Worm (Caenorhabditis elegans): ENCODE data around the gene cox-6A.
A peak's percentile ranks its signal among the peaks of the same experiment; 100 is the strongest.
"Not testable (repeated sequence)": the region's sequence is repeated elsewhere in the genome, so short reads cannot be mapped to it uniquely, and the experiment has no call there.

cox-6A gene

DNA sequence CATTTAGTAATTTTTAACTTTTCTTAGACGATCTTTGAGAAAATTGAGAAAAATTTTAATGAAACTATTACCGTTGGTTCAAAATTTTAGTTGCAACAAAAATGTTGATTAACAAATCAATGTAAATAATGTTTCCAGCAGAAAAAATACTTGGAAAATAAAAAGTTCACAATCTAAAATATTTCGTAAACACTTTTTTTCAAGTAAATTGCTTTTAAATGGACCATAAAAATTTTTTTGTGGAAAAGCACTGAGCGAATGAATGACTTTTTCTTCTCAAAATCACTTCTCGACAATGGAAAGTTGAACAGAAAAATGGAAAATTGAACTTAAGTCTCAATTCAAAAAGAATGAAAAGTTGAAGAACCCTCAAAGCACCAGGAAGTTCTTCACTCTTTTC, 28.0 kb upstream of the cox-6A start, which contains the start of gene C45G9.8:
C45G9.8 (minus strand) TSS at position 101 of the 400 bp plus-strand sequence.
- TF ChIP-seq cnd-1 (tag; optimal IDR thresholded peaks at IDR 0.05) = no peak
- no peak for TF ChIP-seq ceh-39 (tag; optimal IDR thresholded peaks at IDR 0.05)
- TF ChIP-seq drap-1 (GFP tag; optimal IDR thresholded peaks at IDR 0.05) = no peak
- TF ChIP-seq blmp-1 (tag; optimal IDR thresholded peaks at IDR 0.05) = no peak
- no peak for TF ChIP-seq mep-1 (tag; optimal IDR thresholded peaks at IDR 0.05)
- no peak for TF ChIP-seq M03D4.4 (tag; optimal IDR thresholded peaks at IDR 0.05)
- no peak for TF ChIP-seq mab-5 (tag; optimal IDR thresholded peaks at IDR 0.05)
- no peak for TF ChIP-seq nhr-12 (tag; optimal IDR thresholded peaks at IDR 0.05)
- no peak for TF ChIP-seq flh-1 (GFP tag; optimal IDR thresholded peaks at IDR 0.05)
- TF ChIP-seq bed-3 (GFP tag; optimal IDR thresholded peaks at IDR 0.05) = no peak
- no peak for TF ChIP-seq unc-62 (GFP tag; optimal IDR thresholded peaks at IDR 0.05)
- no peak for TF ChIP-seq lin-32 (GFP tag; optimal IDR thresholded peaks at IDR 0.05)
- TF ChIP-seq elt-3 (tag; optimal IDR thresholded peaks at IDR 0.05) = no peak
- no peak for TF ChIP-seq nhr-2 (tag; optimal IDR thresholded peaks at IDR 0.05)
- TF ChIP-seq pha-4 (tag; optimal IDR thresholded peaks at IDR 0.05) = no peak

DNA sequence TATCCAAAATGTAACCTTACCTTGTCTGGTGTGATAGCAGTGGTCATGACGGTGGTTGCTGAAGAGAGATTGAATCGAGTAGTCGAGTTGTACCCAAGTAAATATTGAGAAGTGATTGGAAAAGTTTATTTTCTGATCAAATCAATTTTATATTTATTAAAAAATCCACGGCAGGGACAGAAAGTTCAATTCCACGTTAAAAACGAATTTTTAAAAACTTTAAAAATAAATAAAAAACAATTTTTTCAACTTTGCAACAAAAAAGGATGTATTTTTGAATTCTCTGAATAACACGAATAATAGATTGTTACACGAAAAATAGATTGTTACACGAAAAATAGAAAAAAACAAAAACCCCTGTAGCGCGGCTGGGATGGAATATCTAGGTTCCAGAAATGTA, 25.8 kb upstream of the cox-6A start, which contains the start of gene C45G9.9:
C45G9.9 (minus strand) TSS at position 101 of the 400 bp plus-strand sequence.
- not testable (repeated sequence) for TF ChIP-seq nhr-28, sptf-1, lsy-2 (tag; optimal IDR thresholded peaks at IDR 0.05)

DNA sequence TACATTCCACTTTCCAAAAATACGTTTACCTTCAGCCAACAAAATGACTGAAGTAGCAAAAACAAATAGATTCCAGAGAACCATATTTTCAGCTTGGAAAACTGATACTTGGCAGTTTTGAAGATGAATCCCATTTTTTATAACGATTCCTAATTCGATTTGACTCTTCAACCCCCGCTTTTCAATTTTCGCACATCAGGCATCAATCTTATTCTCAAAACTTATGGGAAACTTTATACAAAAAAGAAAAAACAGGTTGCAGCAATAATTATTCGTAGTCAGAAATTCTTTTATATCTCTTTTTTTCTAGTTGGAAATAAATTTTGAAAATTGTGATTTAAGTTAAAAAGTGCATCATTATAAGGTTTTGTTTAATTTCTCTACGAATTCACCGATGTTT, 19.7 kb upstream of the cox-6A start, which contains the start of gene C45G9.10:
C45G9.10 (minus strand) TSS at position 101 of the 400 bp plus-strand sequence.
- TF ChIP-seq nhr-237 (tag; optimal IDR thresholded peaks at IDR 0.05) = no peak

DNA sequence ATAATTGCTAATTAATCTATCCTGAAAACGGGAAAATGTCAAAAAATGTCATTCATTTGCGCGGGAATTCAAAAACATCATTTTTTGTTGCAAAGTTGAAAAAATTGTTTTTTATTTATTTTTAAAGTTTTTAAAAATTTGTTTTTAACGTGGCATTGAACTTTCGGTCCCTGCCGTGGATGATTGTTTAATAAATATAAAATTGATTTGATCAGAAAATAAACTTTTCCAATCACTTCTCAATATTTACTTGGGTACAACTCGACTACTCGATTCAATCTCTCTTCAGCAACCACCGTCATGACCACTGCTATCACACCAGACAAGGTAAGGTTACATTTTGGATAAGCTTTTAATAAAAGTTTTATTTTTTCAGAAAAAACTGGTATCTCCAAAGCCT, 19.1 kb upstream of the cox-6A start, which contains the start of gene C45G9.4:
C45G9.4 (plus strand) TSS at position 301 of the 400 bp plus-strand sequence.
- not testable (repeated sequence) for TF ChIP-seq ces-1 (GFP tag; optimal IDR thresholded peaks at IDR 0.05); sem-2 (GFP tag; optimal IDR thresholded peaks at IDR 0.05); mls-2 (tag; optimal IDR thresholded peaks at IDR 0.05)

DNA sequence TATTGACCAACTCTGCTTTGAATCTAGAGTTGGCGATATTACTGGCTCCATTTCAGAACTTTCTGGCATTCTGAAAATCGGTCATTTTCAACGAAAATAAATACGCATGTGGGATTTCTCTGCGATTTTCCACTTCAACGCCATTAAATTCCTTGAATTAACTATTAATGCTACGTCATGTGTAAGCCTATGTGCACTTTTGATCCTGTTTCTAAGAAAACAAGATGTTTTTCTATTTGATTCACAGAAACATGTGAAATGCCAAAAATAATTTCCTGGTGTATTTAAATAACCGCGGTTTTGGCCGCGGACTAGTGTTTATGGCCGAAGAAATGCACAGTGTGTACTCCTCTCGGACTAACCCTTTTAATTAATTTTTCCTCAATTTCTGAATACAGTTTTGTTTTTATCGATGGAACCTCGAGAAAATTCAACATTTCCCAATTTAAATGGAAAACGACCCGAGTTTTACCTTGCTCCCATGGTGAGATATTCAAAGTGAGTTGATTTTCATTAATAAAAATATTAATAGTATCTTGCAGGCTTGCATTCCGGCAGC, 12.8 kb upstream of the cox-6A start, which contains the start of the genes C45G9.11 and C45G9.2:
C45G9.11 (minus strand) TSS at position 51 of the 559 bp plus-strand sequence.
C45G9.2 (plus strand) TSS at position 392 of the 559 bp plus-strand sequence.
- TF ChIP-seq blmp-1 (tag; optimal IDR thresholded peaks at IDR 0.05) = no peak
- TF ChIP-seq nhr-237 (tag; optimal IDR thresholded peaks at IDR 0.05) = no peak
- no peak for TF ChIP-seq nhr-76 (tag; optimal IDR thresholded peaks at IDR 0.05)
- TF ChIP-seq nhr-12 (tag; optimal IDR thresholded peaks at IDR 0.05) = no peak
- no peak for TF ChIP-seq sptf-1 (tag; optimal IDR thresholded peaks at IDR 0.05)
- TF ChIP-seq ham-2 (GFP tag; optimal IDR thresholded peaks at IDR 0.05) = no peak
- TF ChIP-seq bed-3 (GFP tag; optimal IDR thresholded peaks at IDR 0.05) = no peak
- TF ChIP-seq zip-8 (tag; optimal IDR thresholded peaks at IDR 0.05) = no peak
- TF ChIP-seq unc-120 (tag; optimal IDR thresholded peaks at IDR 0.05; ENCODE audit: poor library complexity, severe bottlenecking) = no peak
- no peak for TF ChIP-seq ztf-11 (tag; optimal IDR thresholded peaks at IDR 0.05)
- peak; percentile 16 for TF ChIP-seq hlh-1 (tag; optimal IDR thresholded peaks at IDR 0.05)
- no peak for TF ChIP-seq M03D4.4 (tag; optimal IDR thresholded peaks at IDR 0.05)
- TF ChIP-seq ces-1 (GFP tag; optimal IDR thresholded peaks at IDR 0.05) = peak; percentile 82
- no peak for TF ChIP-seq drap-1 (GFP tag; optimal IDR thresholded peaks at IDR 0.05)
- TF ChIP-seq unc-62 (GFP tag; optimal IDR thresholded peaks at IDR 0.05) = no peak
- TF ChIP-seq tbx-8 (GFP tag; optimal IDR thresholded peaks at IDR 0.05) = no peak
- no peak for TF ChIP-seq pha-4 (tag; optimal IDR thresholded peaks at IDR 0.05)
- peak; percentile 36 for TF ChIP-seq ceh-83 (GFP tag; optimal IDR thresholded peaks at IDR 0.05)
- TF ChIP-seq lin-32 (GFP tag; optimal IDR thresholded peaks at IDR 0.05) = peak; percentile 39
- no peak for TF ChIP-seq nhr-28 (tag; optimal IDR thresholded peaks at IDR 0.05)
- no peak for TF ChIP-seq elt-3 (tag; optimal IDR thresholded peaks at IDR 0.05)
- no peak for TF ChIP-seq cnd-1 (tag; optimal IDR thresholded peaks at IDR 0.05)
- no peak for TF ChIP-seq mls-2 (tag; optimal IDR thresholded peaks at IDR 0.05)
- TF ChIP-seq sem-2 (GFP tag; optimal IDR thresholded peaks at IDR 0.05) = no peak
- TF ChIP-seq ceh-39 (tag; optimal IDR thresholded peaks at IDR 0.05) = no peak
- no peak for TF ChIP-seq unc-39 (tag; optimal IDR thresholded peaks at IDR 0.05)
- no peak for TF ChIP-seq nhr-2 (tag; optimal IDR thresholded peaks at IDR 0.05)
- no peak for TF ChIP-seq lsy-2 (tag; optimal IDR thresholded peaks at IDR 0.05)
- TF ChIP-seq elt-1 (tag; optimal IDR thresholded peaks at IDR 0.05; ENCODE audit: borderline replicate concordance, insufficient read depth) = no peak
- TF ChIP-seq snpc-4 (tag; optimal IDR thresholded peaks at IDR 0.05) = no peak
- TF ChIP-seq mab-5 (tag; optimal IDR thresholded peaks at IDR 0.05) = no peak
- TF ChIP-seq mep-1 (tag; optimal IDR thresholded peaks at IDR 0.05) = peak; percentile 59

Data from whole organism, mixed stage, embryonic.